Worm (Caenorhabditis elegans) whole organism, L1 larva: ENCODE data around the gene ugt-64.

Experiments
- mdl-1 ChIP-seq, 2 experiments: fragments of 150-350 bp; optimal IDR thresholded peaks; 2 replicates each; lab custom pipeline; 2014 to 2017; ENCODE audit warnings: missing biosample characterization in 2 of 2, missing genetic modification characterization in 2 of 2, inconsistent platforms in 1 of 2
- nhr-77 ChIP-seq: fragments of 150-350 bp; optimal IDR thresholded peaks from 2 replicates; lab custom pipeline; 2014; ENCODE audit warnings: missing biosample characterization, missing genetic modification characterization
- nhr-85 ChIP-seq: sonication (generic microtip); peaks from one replicate; lab custom pipeline; 2016; ENCODE audit warnings: missing genetic modification characterization, inconsistent platforms, missing compliant biosample characterization
- pqm-1 ChIP-seq: sonication (generic microtip); optimal IDR thresholded peaks from 3 replicates; lab custom pipeline; 2017; ENCODE audit warnings: missing biosample characterization, missing genetic modification characterization

DNA sequence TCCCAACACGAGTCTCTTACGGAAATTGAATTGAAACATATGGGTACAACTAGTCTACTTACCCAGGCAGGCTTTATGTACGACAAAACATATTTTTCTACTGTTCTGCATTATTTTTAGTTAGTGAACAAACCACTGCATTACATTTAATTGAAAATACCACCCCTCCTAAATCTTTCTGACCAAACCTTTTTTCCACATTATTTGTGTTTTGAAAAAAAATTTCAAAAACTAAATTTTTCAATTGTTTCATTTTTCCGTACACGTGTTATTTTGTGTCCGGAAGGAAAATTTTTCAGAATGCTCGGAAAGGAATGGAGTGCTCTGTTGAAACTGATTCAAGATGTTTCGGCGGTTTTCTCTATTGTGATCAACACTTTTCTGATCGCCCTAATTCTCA is 6.2 kb upstream of the ugt-64 start, which contains the start of gene str-226:
- no peak for TF ChIP-seq mdl-1 (tag; optimal IDR thresholded peaks at IDR 0.05; lab: Kevin White, UChicago)
- no peak for TF ChIP-seq nhr-85 (tag; lab: Kevin White, UChicago)
- TF ChIP-seq pqm-1 (tag; lab: Kevin White, UChicago) = no peak
- no peak for TF ChIP-seq nhr-77 (tag; lab: Kevin White, UChicago)
